Worm (Caenorhabditis elegans): ENCODE measurements around the gene mpdu-1.
A peak's percentile ranks its signal among the peaks of the same experiment; 100 is the strongest.
"Not testable (repeated sequence)": the region's sequence is repeated elsewhere in the genome, so short reads cannot be mapped to it uniquely, and the experiment has no call there.

mpdu-1 gene

ce11 chrV:8325906-8326305 is 33.1 kb downstream of the mpdu-1 start:
- no peak for TF ChIP-seq lin-11 (tag; optimal IDR thresholded peaks at IDR 0.05)
- TF ChIP-seq tbx-7 (tag; optimal IDR thresholded peaks at IDR 0.05): no peak
- TF ChIP-seq pax-1 (tag; optimal IDR thresholded peaks at IDR 0.05): no peak
- no peak for TF ChIP-seq ceh-45 (GFP tag; IDR thresholded peaks at IDR 0.05)
- no peak for TF ChIP-seq hlh-13 (GFP tag; optimal IDR thresholded peaks at IDR 0.05)
- TF ChIP-seq ceh-9 (tag; optimal IDR thresholded peaks at IDR 0.05): no peak
- TF ChIP-seq eyg-1 (tag; optimal IDR thresholded peaks at IDR 0.05): no peak
- TF ChIP-seq tbx-2 (tag; optimal IDR thresholded peaks at IDR 0.05): no peak
- TF ChIP-seq T23F11.4 (GFP tag; optimal IDR thresholded peaks at IDR 0.05): no peak
- TF ChIP-seq pha-2 (tag; optimal IDR thresholded peaks at IDR 0.05): no peak
- TF ChIP-seq F13H6.1 (tag; optimal IDR thresholded peaks at IDR 0.05): no peak
- no peak for TF ChIP-seq ceh-48 (tag; optimal IDR thresholded peaks at IDR 0.05)
- no peak for TF ChIP-seq fkh-6 (tag; optimal IDR thresholded peaks at IDR 0.05)
- no peak for TF ChIP-seq ceh-6 (GFP tag; optimal IDR thresholded peaks at IDR 0.05)
- TF ChIP-seq hlh-30 (tag; optimal IDR thresholded peaks at IDR 0.05; ENCODE audit: insufficient read depth): no peak

- TF ChIP-seq ceh-24 (tag; optimal IDR thresholded peaks at IDR 0.05): no peak
These were observed 35.4 kb downstream of the mpdu-1 start for ce11 chrV:8323545-8323944.

ce11 chrV:8318135-8318534 is 40.8 kb downstream of the mpdu-1 start, which contains the start of gene clec-219:
TSS of gene clec-219 (plus strand) at chrV:8318435.
- TF ChIP-seq ceh-19 (GFP tag; optimal IDR thresholded peaks at IDR 0.05) (no peak), pha-4 (tag; optimal IDR thresholded peaks at IDR 0.05) (no peak), nhr-232 (tag; optimal IDR thresholded peaks at IDR 0.05) (no peak), ahr-1 (tag; optimal IDR thresholded peaks at IDR 0.05) (no peak), npax-4 (tag; optimal IDR thresholded peaks at IDR 0.05) (no peak), rnt-1 (tag; optimal IDR thresholded peaks at IDR 0.05) (no peak), tbx-2 (tag; optimal IDR thresholded peaks at IDR 0.05) (no peak), elt-4 (tag; optimal IDR thresholded peaks at IDR 0.05) (no peak), hlh-15 (tag; optimal IDR thresholded peaks at IDR 0.05) (no peak), lin-11 (tag; optimal IDR thresholded peaks at IDR 0.05) (no peak), gmeb-2 (tag; optimal IDR thresholded peaks at IDR 0.05) (no peak)

ce11 chrV:8314782-8315181 is 44.2 kb downstream of the mpdu-1 start:
- 0 out of 2 replicates have a peak, but pooled peaks have one; percentile 25 for TF ChIP-seq unc-3 (GFP tag; conservative IDR thresholded peaks at IDR 0.05)
- not testable (repeated sequence) for TF ChIP-seq unc-3 (tag; optimal IDR thresholded peaks at IDR 0.05)
- TF ChIP-seq ceh-45 (GFP tag; IDR thresholded peaks at IDR 0.05): peak; percentile 58

ce11 chrV:8311210-8311609 is 47.8 kb downstream of the mpdu-1 start, which contains the start of gene W02D7.12:
TSS of gene W02D7.12 (plus strand) at chrV:8311510.
- TF ChIP-seq hlh-15 (tag; optimal IDR thresholded peaks at IDR 0.05): no peak
- no peak for TF ChIP-seq pag-3 (tag; optimal IDR thresholded peaks at IDR 0.05; ENCODE audit: borderline replicate concordance)
- TF ChIP-seq unc-42 (tag; optimal IDR thresholded peaks at IDR 0.05): no peak
- no peak for TF ChIP-seq unc-55 (GFP tag; optimal IDR thresholded peaks at IDR 0.05)
- TF ChIP-seq lim-6 (tag; optimal IDR thresholded peaks at IDR 0.05): no peak
- TF ChIP-seq dmd-4 (tag; optimal IDR thresholded peaks at IDR 0.05; ENCODE audit: borderline replicate concordance): no peak
- no peak for TF ChIP-seq ceh-9 (tag; optimal IDR thresholded peaks at IDR 0.05)
- no peak for TF ChIP-seq ceh-22 (tag; optimal IDR thresholded peaks at IDR 0.05)
- no peak for TF ChIP-seq unc-3 (GFP tag; conservative IDR thresholded peaks at IDR 0.05)
- no peak for TF ChIP-seq unc-3 (tag; optimal IDR thresholded peaks at IDR 0.05)
- TF ChIP-seq ceh-2 (tag; optimal IDR thresholded peaks at IDR 0.05): no peak
- no peak for TF ChIP-seq hlh-8 (tag; optimal IDR thresholded peaks at IDR 0.05)
- TF ChIP-seq sox-4 (tag; optimal IDR thresholded peaks at IDR 0.05): no peak
- no peak for TF ChIP-seq Y22D7AL.16 (tag; optimal IDR thresholded peaks at IDR 0.05)
- no peak for TF ChIP-seq sdc-2 (tag; optimal IDR thresholded peaks at IDR 0.05)
- no peak for TF ChIP-seq fax-1 (tag; optimal IDR thresholded peaks at IDR 0.05)
- no peak for TF ChIP-seq gmeb-2 (tag; optimal IDR thresholded peaks at IDR 0.05)

All from whole organism, late embryonic.